Worm (Caenorhabditis elegans): ENCODE data around the gene srbc-67.

DNA sequence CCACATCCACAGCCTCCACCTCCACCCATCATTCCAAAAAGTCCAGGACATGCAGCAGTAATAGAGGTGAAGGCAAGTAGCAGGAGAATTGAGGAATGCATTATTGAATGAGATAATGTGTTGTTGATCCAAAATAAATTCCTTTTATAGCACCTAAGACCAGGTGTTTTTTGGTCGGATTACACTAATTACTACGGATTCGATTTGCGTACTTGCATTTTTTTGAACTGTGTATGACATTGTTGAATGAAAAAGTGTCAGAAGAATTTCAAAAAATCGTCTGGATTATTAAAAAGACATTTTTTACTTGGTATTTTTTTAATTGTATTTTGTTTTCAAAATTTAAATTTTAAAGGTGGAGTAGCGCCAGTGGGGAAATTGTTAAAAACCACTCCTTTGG, 10.7 kb upstream of the srbc-67 start, which contains the start of gene grl-28:
- TF ChIP-seq ceh-36 (tag; optimal IDR thresholded peaks at IDR 0.05), result no peak
- no peak for TF ChIP-seq scrt-1 (GFP tag; IDR thresholded peaks at IDR 0.05)
- no peak for TF ChIP-seq ama-1 (optimal IDR thresholded peaks at IDR 0.05)
- TF ChIP-seq F13C5.2 (tag; optimal IDR thresholded peaks at IDR 0.05), result no peak
- no peak for TF ChIP-seq tbx-37 (GFP tag; conservative IDR thresholded peaks at IDR 0.05)

All from whole organism, early embryonic.